Worm (Caenorhabditis elegans): ENCODE measurements around the gene dnj-18.

The dnj-18 gene

ce11 chrIII:4666753-4667400 is 31.0 kb upstream of the dnj-18 start:
- TF ChIP-seq ztf-23 (GFP tag; IDR thresholded peaks at IDR 0.05) (no peak), klf-2 (GFP tag; conservative IDR thresholded peaks at IDR 0.05) (0 out of 2 replicates have a peak, but pooled peaks have one; percentile 37), flt-1 (GFP tag; IDR thresholded peaks at IDR 0.05) (peak; percentile 62; the same call in 1 of the 2 replicates)

DNA sequence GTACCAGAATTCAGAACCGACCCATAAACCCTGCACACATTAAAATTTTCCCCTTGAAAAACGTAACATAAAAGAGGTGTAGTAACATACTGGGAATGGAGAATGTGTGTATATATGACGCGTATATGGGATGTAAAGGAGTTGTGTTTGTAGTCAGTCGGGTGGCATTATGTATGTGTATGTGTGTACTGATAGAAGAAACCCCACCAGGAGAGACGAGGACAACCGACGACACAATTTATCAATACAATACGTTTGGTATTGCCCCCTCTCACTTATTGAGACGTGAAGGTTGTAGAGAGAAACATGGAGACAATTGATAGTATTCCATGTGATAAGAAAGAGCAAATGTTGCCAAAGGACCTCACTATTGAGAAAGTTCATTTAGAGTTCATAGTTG is 29.8 kb upstream of the dnj-18 start:
- no peak for TF ChIP-seq ref-1 (GFP tag; conservative IDR thresholded peaks at IDR 0.05)
- TF ChIP-seq T22C8.4 (GFP tag; IDR thresholded peaks at IDR 0.05), result no peak
- no peak for TF ChIP-seq tab-1 (GFP tag; IDR thresholded peaks at IDR 0.05)
- TF ChIP-seq flt-1 (GFP tag; IDR thresholded peaks at IDR 0.05), result no peak
- TF ChIP-seq klf-2 (GFP tag; conservative IDR thresholded peaks at IDR 0.05), result no peak
- TF ChIP-seq ztf-29 (GFP tag; IDR thresholded peaks at IDR 0.05), result no peak
- no peak for TF ChIP-seq ztf-23 (GFP tag; IDR thresholded peaks at IDR 0.05)
- TF ChIP-seq med-1 (GFP tag; optimal IDR thresholded peaks at IDR 0.05; ENCODE audit: insufficient read depth), result no peak

DNA sequence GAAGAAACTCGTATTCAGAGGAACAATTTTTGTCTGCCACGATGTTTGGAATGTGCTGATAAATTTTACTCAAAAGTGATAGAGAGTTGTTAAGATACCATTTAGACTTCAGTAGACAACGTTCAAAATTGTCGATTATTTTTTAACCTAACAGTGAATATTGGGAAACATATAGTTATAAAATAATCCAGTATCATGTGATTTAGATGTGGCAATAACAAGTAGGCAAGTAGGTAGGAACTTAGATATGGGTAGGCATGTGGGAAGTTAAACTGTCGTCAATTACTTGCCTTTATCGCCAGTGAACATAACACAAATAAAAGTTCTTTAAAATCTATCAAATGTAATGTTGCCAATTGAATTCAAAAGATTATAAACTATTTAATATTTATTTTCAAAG is 26.4 kb upstream of the dnj-18 start, which contains the start of gene T23F11.11:
TSS of gene T23F11.11 (minus strand) at position 101 of the 400 bp plus-strand sequence.
- TF ChIP-seq tab-1 (GFP tag; IDR thresholded peaks at IDR 0.05) (no peak), ztf-29 (GFP tag; IDR thresholded peaks at IDR 0.05) (no peak), ztf-23 (GFP tag; IDR thresholded peaks at IDR 0.05) (no peak), flt-1 (GFP tag; IDR thresholded peaks at IDR 0.05) (no peak), med-1 (GFP tag; optimal IDR thresholded peaks at IDR 0.05; ENCODE audit: insufficient read depth) (no peak), cog-1 (tag; optimal IDR thresholded peaks at IDR 0.05) (no peak), ref-1 (GFP tag; conservative IDR thresholded peaks at IDR 0.05) (no peak), T22C8.4 (GFP tag; IDR thresholded peaks at IDR 0.05) (no peak), klf-2 (GFP tag; conservative IDR thresholded peaks at IDR 0.05) (no peak)

DNA sequence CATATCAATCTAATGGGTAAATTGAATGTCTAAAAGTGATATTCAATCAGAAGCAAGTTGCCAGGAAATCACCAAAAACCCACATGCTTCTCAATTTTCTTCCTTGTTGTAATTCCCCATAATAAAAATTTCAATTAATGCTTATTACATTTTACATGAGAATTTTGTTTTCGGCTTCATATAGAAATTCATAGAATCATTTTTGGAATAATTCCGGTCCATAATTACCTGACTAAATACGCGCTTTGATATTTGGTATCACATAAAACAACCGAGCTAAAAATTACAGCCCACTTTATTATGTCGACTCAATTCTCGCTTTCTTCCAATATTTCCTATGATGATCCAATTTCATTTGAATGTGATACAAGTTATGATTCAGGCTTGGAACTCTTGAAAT is 26.0 kb upstream of the dnj-18 start, which contains the start of gene srg-13:
TSS of gene srg-13 (plus strand) at position 301 of the 400 bp plus-strand sequence.
- no peak for TF ChIP-seq tab-1 (GFP tag; IDR thresholded peaks at IDR 0.05)
- TF ChIP-seq T22C8.4 (GFP tag; IDR thresholded peaks at IDR 0.05), result no peak
- TF ChIP-seq ztf-29 (GFP tag; IDR thresholded peaks at IDR 0.05), result no peak
- no peak for TF ChIP-seq flt-1 (GFP tag; IDR thresholded peaks at IDR 0.05)
- no peak for TF ChIP-seq ztf-23 (GFP tag; IDR thresholded peaks at IDR 0.05)
- no peak for TF ChIP-seq ref-1 (GFP tag; conservative IDR thresholded peaks at IDR 0.05)
- no peak for TF ChIP-seq klf-2 (GFP tag; conservative IDR thresholded peaks at IDR 0.05)
- TF ChIP-seq cog-1 (tag; optimal IDR thresholded peaks at IDR 0.05), result no peak
- TF ChIP-seq med-1 (GFP tag; optimal IDR thresholded peaks at IDR 0.05; ENCODE audit: insufficient read depth), result no peak

DNA sequence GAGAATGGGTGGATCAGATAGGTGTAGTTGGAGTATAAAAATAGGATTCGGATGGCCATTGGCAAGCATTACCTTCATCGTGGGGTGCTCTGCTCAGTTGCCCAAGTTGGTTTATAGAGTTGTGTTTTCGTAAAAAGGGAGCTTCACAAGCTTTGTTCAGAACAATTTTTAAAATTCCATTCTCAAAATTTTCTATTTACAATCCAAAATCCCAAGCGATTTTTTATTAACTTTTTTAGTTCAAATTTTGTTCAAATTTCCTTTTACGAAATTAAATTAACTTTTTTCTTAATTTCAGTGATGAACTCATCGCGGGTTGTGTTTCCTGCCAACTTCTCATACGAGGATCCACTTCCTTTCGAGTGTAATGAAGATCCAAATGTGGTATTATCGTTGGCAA is 20.5 kb upstream of the dnj-18 start, which contains the start of gene srg-10:
TSS of gene srg-10 (plus strand) at position 301 of the 400 bp plus-strand sequence.
- TF ChIP-seq tab-1 (GFP tag; IDR thresholded peaks at IDR 0.05), result no peak
- no peak for TF ChIP-seq flt-1 (GFP tag; IDR thresholded peaks at IDR 0.05)
- no peak for TF ChIP-seq ref-1 (GFP tag; conservative IDR thresholded peaks at IDR 0.05)
- TF ChIP-seq ztf-23 (GFP tag; IDR thresholded peaks at IDR 0.05), result no peak

DNA sequence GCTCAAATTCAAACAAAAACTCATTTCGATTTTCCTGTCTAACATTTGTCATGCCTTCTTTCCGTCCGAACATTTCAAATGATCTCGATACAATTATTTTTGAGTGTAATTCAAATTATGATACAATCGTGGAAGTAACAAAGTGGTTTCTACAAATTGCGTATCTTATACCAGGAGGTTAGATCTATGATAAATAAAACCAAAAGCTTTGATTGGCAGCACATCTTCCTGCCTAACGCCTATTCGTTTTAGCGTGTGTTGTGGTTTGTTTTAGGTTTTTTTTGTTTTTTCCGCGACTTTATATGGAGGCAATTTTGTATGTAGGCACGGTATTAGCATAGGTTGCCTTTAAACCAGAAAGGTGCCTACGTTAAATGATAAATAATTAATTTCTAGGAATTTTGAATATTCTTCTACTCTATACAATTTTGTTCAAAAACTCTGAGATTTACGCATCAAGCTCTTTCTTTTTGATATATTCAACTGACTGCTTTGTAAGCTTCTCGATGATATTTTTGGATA is 17.9 kb upstream of the dnj-18 start, which contains the start of gene srg-11:
TSS of gene srg-11 (plus strand) at position 51 of the 522 bp plus-strand sequence.
- TF ChIP-seq tab-1 (GFP tag; IDR thresholded peaks at IDR 0.05) (no peak), cog-1 (tag; optimal IDR thresholded peaks at IDR 0.05) (no peak), T22C8.4 (GFP tag; IDR thresholded peaks at IDR 0.05) (no peak), flt-1 (GFP tag; IDR thresholded peaks at IDR 0.05) (no peak), ztf-29 (GFP tag; IDR thresholded peaks at IDR 0.05) (no peak), med-1 (GFP tag; optimal IDR thresholded peaks at IDR 0.05; ENCODE audit: insufficient read depth) (no peak), klf-2 (GFP tag; conservative IDR thresholded peaks at IDR 0.05) (no peak), ztf-23 (GFP tag; IDR thresholded peaks at IDR 0.05) (no peak), ref-1 (GFP tag; conservative IDR thresholded peaks at IDR 0.05) (no peak)

- TF ChIP-seq klf-2 (GFP tag; conservative IDR thresholded peaks at IDR 0.05) (no peak), T22C8.4 (GFP tag; IDR thresholded peaks at IDR 0.05) (no peak), med-1 (GFP tag; optimal IDR thresholded peaks at IDR 0.05; ENCODE audit: insufficient read depth) (no peak), tab-1 (GFP tag; IDR thresholded peaks at IDR 0.05) (no peak)
Measured at ce11 chrIII:4687134-4687533, 10.8 kb upstream of the dnj-18 start.

ce11 chrIII:4688356-4688755 is 9.6 kb upstream of the dnj-18 start, which contains the start of gene tag-243:
tag-243 (minus strand) TSS chrIII:4688456.
- TF ChIP-seq klf-2 (GFP tag; conservative IDR thresholded peaks at IDR 0.05) (0 out of 2 replicates have a peak, but pooled peaks have one; percentile 24), tab-1 (GFP tag; IDR thresholded peaks at IDR 0.05) (no peak)

DNA sequence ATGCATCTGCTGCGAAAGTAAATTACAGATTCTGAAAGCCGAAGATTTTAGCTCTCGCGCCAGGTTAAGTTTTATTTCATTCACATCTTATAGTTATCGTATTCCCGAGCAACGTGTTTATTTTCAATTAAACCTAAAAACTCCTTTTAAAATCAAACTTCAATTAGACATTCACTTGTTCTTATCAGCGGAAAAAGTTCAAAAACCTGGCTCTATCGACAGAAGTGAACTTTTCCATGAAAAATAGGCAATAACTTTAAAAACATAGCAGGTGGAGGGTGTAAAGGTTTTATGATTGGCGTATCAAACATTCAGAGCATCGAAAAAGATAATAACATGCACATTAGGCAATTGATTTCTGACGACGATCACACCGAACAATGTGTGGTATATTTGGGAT is 9.0 kb upstream of the dnj-18 start, which contains the start of gene ppat-1:
TSS of gene ppat-1 (plus strand) at position 316 of the 400 bp plus-strand sequence.
- TF ChIP-seq ztf-29 (GFP tag; IDR thresholded peaks at IDR 0.05), result no peak
- no peak for TF ChIP-seq klf-2 (GFP tag; conservative IDR thresholded peaks at IDR 0.05)
- TF ChIP-seq tab-1 (GFP tag; IDR thresholded peaks at IDR 0.05), result no peak
- TF ChIP-seq T22C8.4 (GFP tag; IDR thresholded peaks at IDR 0.05), result no peak
- TF ChIP-seq cog-1 (tag; optimal IDR thresholded peaks at IDR 0.05), result no peak
- TF ChIP-seq ref-1 (GFP tag; conservative IDR thresholded peaks at IDR 0.05), result no peak
- no peak for TF ChIP-seq ztf-23 (GFP tag; IDR thresholded peaks at IDR 0.05)
- TF ChIP-seq med-1 (GFP tag; optimal IDR thresholded peaks at IDR 0.05; ENCODE audit: insufficient read depth), result no peak
- no peak for TF ChIP-seq flt-1 (GFP tag; IDR thresholded peaks at IDR 0.05)

ce11 chrIII:4689595-4689994 is 8.3 kb upstream of the dnj-18 start:
- TF ChIP-seq T22C8.4 (GFP tag; IDR thresholded peaks at IDR 0.05), result peak; percentile 81
- TF ChIP-seq ztf-29 (GFP tag; IDR thresholded peaks at IDR 0.05), result peak; percentile 78; the same call in 1 of the 2 replicates
- peak; percentile 89 for TF ChIP-seq ztf-23 (GFP tag; IDR thresholded peaks at IDR 0.05)
- peak; percentile 73 for TF ChIP-seq ref-1 (GFP tag; conservative IDR thresholded peaks at IDR 0.05)
- 0 out of 2 replicates have a peak, but pooled peaks have one; percentile 53 for TF ChIP-seq klf-2 (GFP tag; conservative IDR thresholded peaks at IDR 0.05)
- peak; percentile 55 for TF ChIP-seq cog-1 (tag; optimal IDR thresholded peaks at IDR 0.05)
- peak; percentile 91 for TF ChIP-seq flt-1 (GFP tag; IDR thresholded peaks at IDR 0.05)
- peak; percentile 33 for TF ChIP-seq med-1 (GFP tag; optimal IDR thresholded peaks at IDR 0.05; ENCODE audit: insufficient read depth)
- peak; percentile 93 for TF ChIP-seq tab-1 (GFP tag; IDR thresholded peaks at IDR 0.05)

Data from whole organism, midembryonic.